Worm (Caenorhabditis elegans) whole organism, mixed stage, embryonic: ENCODE data around the gene spe-18.

Experiments used
- M03D4.4 ChIP-seq: sonication (generic microtip); optimal IDR thresholded peaks from 2 replicates; lab custom pipeline; 2017; ENCODE audit warnings: mild to moderate bottlenecking, missing genetic modification characterization, missing compliant biosample characterization
- blmp-1 ChIP-seq: fragments of 150-350 bp; optimal IDR thresholded peaks from 2 replicates; lab custom pipeline; 2014; ENCODE audit warnings: missing biosample characterization, missing genetic modification characterization
- elt-3 ChIP-seq: fragments of 150-350 bp; optimal IDR thresholded peaks from 2 replicates; lab custom pipeline; 2014; ENCODE audit warnings: missing biosample characterization, missing genetic modification characterization
- lin-13 ChIP-seq: fragments of 150-350 bp; optimal IDR thresholded peaks from 2 replicates; lab custom pipeline; 2014; ENCODE audit warnings: missing biosample characterization, missing genetic modification characterization
- nhr-12 ChIP-seq: fragments of 150-350 bp; optimal IDR thresholded peaks from 2 replicates; lab custom pipeline; 2014; ENCODE audit warnings: missing biosample characterization, missing genetic modification characterization
- nhr-237 ChIP-seq: fragments of 150-350 bp; optimal IDR thresholded peaks from 2 replicates; lab custom pipeline; 2014; ENCODE audit warnings: missing biosample characterization, missing genetic modification characterization
- nhr-76 ChIP-seq: sonication (generic microtip); optimal IDR thresholded peaks from 2 replicates; lab custom pipeline; 2017; ENCODE audit warnings: missing biosample characterization, missing genetic modification characterization
- snpc-4 ChIP-seq: fragments of 150-350 bp; optimal IDR thresholded peaks from 2 replicates; lab custom pipeline; 2014; ENCODE audit warnings: missing biosample characterization, missing genetic modification characterization
- ztf-11 ChIP-seq: fragments of 150-350 bp; optimal IDR thresholded peaks from 2 replicates; lab custom pipeline; 2014; ENCODE audit warnings: missing biosample characterization, missing genetic modification characterization

- TF ChIP-seq nhr-12 (tag; lab: Kevin White, UChicago) (no peak), M03D4.4 (tag; lab: Kevin White, UChicago) (no peak), ztf-11 (no peak), blmp-1 (tag; lab: Kevin White, UChicago) (no peak), snpc-4 (tag; lab: Kevin White, UChicago) (no peak), nhr-76 (tag; lab: Kevin White, UChicago) (no peak), lin-13 (tag; lab: Kevin White, UChicago) (no peak), nhr-237 (tag; lab: Kevin White, UChicago) (no peak), elt-3 (tag; lab: Kevin White, UChicago) (no peak)
Measured at ce11 chrII:13142372-13142771, 10.8 kb downstream of the spe-18 start.
